Worm (Caenorhabditis elegans): ENCODE measurements around the gene nmy-1.
"Not testable (repeated sequence)": the region's sequence is repeated elsewhere in the genome, so short reads cannot be mapped to it uniquely, and the experiment has no call there.

- not testable (repeated sequence) for TF ChIP-seq ets-7 (tag; optimal IDR thresholded peaks at IDR 0.05); scrt-1 (GFP tag; IDR thresholded peaks at IDR 0.05); ama-1 (optimal IDR thresholded peaks at IDR 0.05); pes-1 (GFP tag; IDR thresholded peaks at IDR 0.05); tbx-37 (GFP tag; conservative IDR thresholded peaks at IDR 0.05); B0310.2 (tag; optimal IDR thresholded peaks at IDR 0.05); flt-1 (GFP tag; IDR thresholded peaks at IDR 0.05); tra-4 (tag; optimal IDR thresholded peaks at IDR 0.05); hmbx-1 (tag; optimal IDR thresholded peaks at IDR 0.05); sea-1 (GFP tag; conservative IDR thresholded peaks at IDR 0.05)
Observed at ce11 chrX:2894273-2894672, 15.1 kb upstream of the nmy-1 start, which contains the start of gene B0410.1.

All from whole organism, early embryonic.